Worm (Caenorhabditis elegans) whole organism, L4/young adult: ENCODE data around the gene cpin-1.

Experiments used
- W03F9.2 ChIP-seq: fragments of 150-350 bp; optimal IDR thresholded peaks from 2 replicates; lab custom pipeline; 2014; ENCODE audit warnings: missing biosample characterization, missing genetic modification characterization
- dao-5 ChIP-seq: sonication (generic microtip); optimal IDR thresholded peaks from 2 replicates; lab custom pipeline; 2016; ENCODE audit warnings: missing genotype, missing genetic modification characterization, moderate library complexity, missing compliant biosample characterization
- him-1 ChIP-seq: sonication (generic microtip); optimal IDR thresholded peaks from 2 replicates; lab custom pipeline; 2016; ENCODE audit warnings: missing genotype, missing genetic modification reagents, missing genetic modification characterization, missing compliant biosample characterization

DNA sequence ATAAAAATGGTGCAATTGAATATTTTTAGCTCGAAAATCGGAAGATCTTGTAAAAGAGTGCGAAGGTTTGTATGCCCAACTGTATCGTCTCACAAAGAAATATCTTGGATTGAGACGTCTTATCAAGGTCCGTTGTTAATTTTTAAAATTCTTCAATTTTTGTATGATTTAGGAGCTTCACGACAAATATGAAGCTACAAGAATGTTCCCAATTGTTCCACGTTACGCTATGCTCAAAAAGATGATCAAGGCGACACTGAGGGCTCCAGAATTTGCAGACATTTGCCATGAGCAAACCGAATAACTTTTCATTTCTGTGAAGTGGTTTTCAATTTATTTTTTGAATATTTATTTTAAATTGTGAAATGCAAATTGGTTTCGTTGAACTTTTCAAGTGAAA, 11.7 kb upstream of the cpin-1 start:
- TF ChIP-seq him-1 (no peak), dao-5 (tag; lab: Kevin White, UChicago) (no peak), W03F9.2 (tag; lab: Kevin White, UChicago) (no peak)
